Fruit fly (Drosophila melanogaster) whole organism: ENCODE data around the gene CG15042.

Source experiments
- pan ChIP-seq: fragments of >200 bp; optimal IDR thresholded peaks from 2 replicates; lab custom pipeline; 2017
- psq ChIP-seq: fragments of >200 bp; optimal IDR thresholded peaks from 2 replicates; lab custom pipeline; 2017

dm6 chrX:18483261-18484218 is 44.5 kb downstream of the CG15042 start, which contains the start of gene Hayan:
- TF ChIP-seq psq (lab: Kevin White, UChicago) (no peak), pan (lab: Kevin White, UChicago) (peak; percentile 78)
